Fruit fly (Drosophila melanogaster): Measurements from ENCODE around the gene Septin2.

DNA sequence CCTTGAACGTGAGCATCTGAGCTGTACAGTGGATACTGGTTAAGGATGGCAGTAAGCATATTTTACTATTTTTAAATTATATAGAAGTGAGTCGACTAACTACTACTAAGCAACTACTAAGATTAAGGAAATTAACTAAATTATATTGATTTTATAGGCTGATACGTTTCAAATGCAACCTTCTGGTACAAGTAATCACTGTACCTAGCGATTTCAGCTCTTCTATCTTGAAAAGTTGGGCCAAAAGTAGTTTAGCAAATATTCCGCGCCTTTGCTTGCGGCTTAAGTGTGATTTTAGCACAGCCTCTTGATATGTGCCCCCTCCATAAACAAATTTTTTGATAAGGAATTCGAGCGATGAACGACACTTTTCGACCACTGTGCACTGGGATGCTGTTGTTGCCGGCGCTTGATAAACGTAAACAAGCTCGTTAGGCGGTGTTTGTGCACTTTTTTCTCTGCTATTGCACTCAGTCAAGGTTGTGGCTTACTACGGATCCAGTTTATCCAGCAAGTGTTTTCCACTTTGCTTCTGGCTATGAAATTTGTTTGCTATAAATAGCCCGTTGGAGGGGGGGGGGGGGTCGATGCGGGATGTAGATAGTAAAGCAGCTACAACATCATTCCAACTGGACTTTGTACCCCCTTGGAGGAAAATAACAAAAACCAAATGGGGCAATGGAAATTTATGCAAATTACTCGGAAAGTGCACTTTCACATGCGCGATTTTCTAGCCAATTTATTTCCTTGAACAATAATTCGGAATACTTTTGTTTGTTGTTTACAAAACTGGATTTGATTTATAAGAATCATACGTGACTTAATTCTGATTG lies 31.7 kb downstream of the Septin2 start:
- TF ChIP-seq CTCF (optimal IDR thresholded peaks at IDR 0.05) (no peak), CG8478 (optimal IDR thresholded peaks at IDR 0.05) (no peak)
